Worm (Caenorhabditis elegans) whole organism, mixed stage, embryonic: ENCODE data around the gene ran-1.

Experiments
- M03D4.4 ChIP-seq: sonication (generic microtip); optimal IDR thresholded peaks from 2 replicates; lab custom pipeline; 2017; ENCODE audit warnings: mild to moderate bottlenecking, missing genetic modification characterization, missing compliant biosample characterization
- bed-3 ChIP-seq: fragments of 200-800 bp; sonication (Bioruptor generic); optimal IDR thresholded peaks from 3 replicates; lab custom pipeline; 2018; ENCODE audit warnings: mild to moderate bottlenecking, missing genetic modification characterization, moderate library complexity, missing compliant biosample characterization
- blmp-1 ChIP-seq: fragments of 150-350 bp; optimal IDR thresholded peaks from 2 replicates; lab custom pipeline; 2014; ENCODE audit warnings: missing biosample characterization, missing genetic modification characterization
- ceh-39 ChIP-seq: fragments of 150-350 bp; optimal IDR thresholded peaks from 2 replicates; lab custom pipeline; 2014; ENCODE audit warnings: missing biosample characterization, missing genetic modification characterization
- ceh-43 ChIP-seq: fragments of 200-800 bp; sonication (Bioruptor generic); optimal IDR thresholded peaks from 2 replicates; lab custom pipeline; 2018; ENCODE audit warnings: mild to moderate bottlenecking, missing genetic modification characterization, moderate library complexity, missing compliant biosample characterization
- ceh-83 ChIP-seq: fragments of 200-800 bp; sonication (Bioruptor generic); optimal IDR thresholded peaks from 2 replicates; lab custom pipeline; 2018; ENCODE audit warnings: mild to moderate bottlenecking, missing genetic modification characterization, missing compliant biosample characterization
- ces-1 ChIP-seq: fragments of 150-350 bp; optimal IDR thresholded peaks from 2 replicates; lab custom pipeline; 2014; ENCODE audit warnings: missing biosample characterization, missing genetic modification reagents, missing genetic modification characterization
- cnd-1 ChIP-seq: fragments of 200-800 bp; sonication (Bioruptor generic); optimal IDR thresholded peaks from 2 replicates; lab custom pipeline; 2018; ENCODE audit warnings: mild to moderate bottlenecking, missing genetic modification characterization, missing compliant biosample characterization
- drap-1 ChIP-seq: fragments of 200-800 bp; sonication (Bioruptor generic); optimal IDR thresholded peaks from 3 replicates; lab custom pipeline; 2018; ENCODE audit warnings: mild to moderate bottlenecking, missing genetic modification characterization, missing compliant biosample characterization
- elt-1 ChIP-seq: sonication (generic microtip); optimal IDR thresholded peaks from 2 replicates; lab custom pipeline; 2017; ENCODE audit warnings: missing genetic modification characterization, mild to moderate bottlenecking, missing compliant biosample characterization, antibody characterized with exemption, moderate library complexity, borderline replicate concordance; ENCODE audit not compliant: insufficient read depth
- elt-3 ChIP-seq: fragments of 150-350 bp; optimal IDR thresholded peaks from 2 replicates; lab custom pipeline; 2014; ENCODE audit warnings: missing biosample characterization, missing genetic modification characterization
- flh-1 ChIP-seq: fragments of 200-800 bp; sonication (Bioruptor generic); optimal IDR thresholded peaks from 2 replicates; lab custom pipeline; 2018; ENCODE audit warnings: mild to moderate bottlenecking, missing genetic modification characterization, moderate library complexity, missing compliant biosample characterization
- ham-2 ChIP-seq: fragments of 200-800 bp; sonication (Bioruptor generic); optimal IDR thresholded peaks from 2 replicates; lab custom pipeline; 2018; ENCODE audit warnings: mild to moderate bottlenecking, missing genetic modification characterization, missing compliant biosample characterization
- hlh-1 ChIP-seq: fragments of 150-350 bp; optimal IDR thresholded peaks from 2 replicates; lab custom pipeline; 2014; ENCODE audit warnings: missing biosample characterization, missing genetic modification reagents, missing genetic modification characterization
- lin-13 ChIP-seq: fragments of 150-350 bp; optimal IDR thresholded peaks from 2 replicates; lab custom pipeline; 2014; ENCODE audit warnings: missing biosample characterization, missing genetic modification characterization
- lin-32 ChIP-seq: fragments of 200-800 bp; sonication (Bioruptor generic); optimal IDR thresholded peaks from 2 replicates; lab custom pipeline; 2018; ENCODE audit warnings: mild to moderate bottlenecking, missing genetic modification characterization, missing compliant biosample characterization
- lsy-2 ChIP-seq: fragments of 150-350 bp; optimal IDR thresholded peaks from 2 replicates; lab custom pipeline; 2014; ENCODE audit warnings: missing biosample characterization, missing genetic modification characterization
- mab-5 ChIP-seq: fragments of 150-350 bp; optimal IDR thresholded peaks from 2 replicates; lab custom pipeline; 2014; ENCODE audit warnings: missing biosample characterization, missing genetic modification characterization
- mep-1 ChIP-seq: fragments of 150-350 bp; optimal IDR thresholded peaks from 2 replicates; lab custom pipeline; 2017; ENCODE audit warnings: missing biosample characterization, missing genetic modification reagents, missing genetic modification characterization, inconsistent platforms
- mls-2 ChIP-seq: sonication (generic microtip); optimal IDR thresholded peaks from 2 replicates; lab custom pipeline; 2016; ENCODE audit warnings: mild to moderate bottlenecking, missing genetic modification characterization, moderate library complexity, missing compliant biosample characterization
- nhr-12 ChIP-seq: fragments of 150-350 bp; optimal IDR thresholded peaks from 2 replicates; lab custom pipeline; 2014; ENCODE audit warnings: missing biosample characterization, missing genetic modification characterization
- nhr-2 ChIP-seq: fragments of 150-350 bp; optimal IDR thresholded peaks from 2 replicates; lab custom pipeline; 2014; ENCODE audit warnings: missing biosample characterization, missing genetic modification characterization
- nhr-237 ChIP-seq: fragments of 150-350 bp; optimal IDR thresholded peaks from 2 replicates; lab custom pipeline; 2014; ENCODE audit warnings: missing biosample characterization, missing genetic modification characterization
- nhr-28 ChIP-seq: fragments of 150-350 bp; optimal IDR thresholded peaks from 2 replicates; lab custom pipeline; 2014; ENCODE audit warnings: missing biosample characterization, missing genetic modification characterization
- nhr-76 ChIP-seq: sonication (generic microtip); optimal IDR thresholded peaks from 2 replicates; lab custom pipeline; 2017; ENCODE audit warnings: missing biosample characterization, missing genetic modification characterization
- pha-4 ChIP-seq: fragments of 150-350 bp; optimal IDR thresholded peaks from 2 replicates; lab custom pipeline; 2018; ENCODE audit warnings: missing biosample characterization, missing genetic modification reagents, missing genetic modification characterization
- sem-2 ChIP-seq: fragments of 200-800 bp; sonication (Bioruptor generic); optimal IDR thresholded peaks from 2 replicates; lab custom pipeline; 2018; ENCODE audit warnings: mild to moderate bottlenecking, missing genetic modification characterization, missing compliant biosample characterization
- snpc-4 ChIP-seq: fragments of 150-350 bp; optimal IDR thresholded peaks from 2 replicates; lab custom pipeline; 2014; ENCODE audit warnings: missing biosample characterization, missing genetic modification characterization
- sptf-1 ChIP-seq: sonication (generic microtip); optimal IDR thresholded peaks from 2 replicates; lab custom pipeline; 2017; ENCODE audit warnings: mild to moderate bottlenecking, missing genetic modification characterization, moderate library complexity, missing compliant biosample characterization
- tbx-8 ChIP-seq: fragments of 200-800 bp; sonication (Bioruptor generic); optimal IDR thresholded peaks from 2 replicates; lab custom pipeline; 2018; ENCODE audit warnings: mild to moderate bottlenecking, missing genetic modification characterization, moderate library complexity, missing compliant biosample characterization
- unc-120 ChIP-seq: sonication (generic microtip); optimal IDR thresholded peaks from 2 replicates; lab custom pipeline; 2017; ENCODE audit warnings: missing genetic modification characterization, missing compliant biosample characterization; ENCODE audit not compliant: poor library complexity, severe bottlenecking
- unc-39 ChIP-seq: fragments of 150-350 bp; optimal IDR thresholded peaks from 2 replicates; lab custom pipeline; 2014; ENCODE audit warnings: missing biosample characterization, missing genetic modification characterization
- unc-62 ChIP-seq: fragments of 150-350 bp; optimal IDR thresholded peaks from 2 replicates; lab custom pipeline; 2014; ENCODE audit warnings: missing biosample characterization, missing genetic modification reagents, missing genetic modification characterization
- zip-8 ChIP-seq: fragments of 150-350 bp; optimal IDR thresholded peaks from 2 replicates; lab custom pipeline; 2014; ENCODE audit warnings: missing biosample characterization, missing genetic modification characterization
- ztf-11 ChIP-seq: fragments of 150-350 bp; optimal IDR thresholded peaks from 2 replicates; lab custom pipeline; 2014; ENCODE audit warnings: missing biosample characterization, missing genetic modification characterization

ran-1 gene

ce11 chrIII:10733300-10733699, 14.2 kb downstream of the ran-1 start:
- no peak for TF ChIP-seq ham-2
- TF ChIP-seq drap-1 (GFP tag; lab: Kevin White, UChicago): no peak
- TF ChIP-seq lsy-2: no peak
- no peak for TF ChIP-seq unc-39
- no peak for TF ChIP-seq pha-4 (tag; lab: Kevin White, UChicago)
- no peak for TF ChIP-seq mls-2
- TF ChIP-seq elt-1 (tag; lab: Kevin White, UChicago): no peak
- no peak for TF ChIP-seq zip-8
- TF ChIP-seq ceh-83 (GFP tag; lab: Kevin White, UChicago): no peak
- TF ChIP-seq nhr-76 (tag; lab: Kevin White, UChicago): no peak
- no peak for TF ChIP-seq cnd-1
- no peak for TF ChIP-seq ceh-43 (GFP tag; lab: Kevin White, UChicago)
- no peak for TF ChIP-seq ceh-39
- no peak for TF ChIP-seq hlh-1 (tag; lab: Kevin White, UChicago)
- no peak for TF ChIP-seq mab-5
- TF ChIP-seq, all 35 proteins: peak for 0

- TF ChIP-seq M03D4.4 (tag; lab: Kevin White, UChicago) (no peak), ces-1 (GFP tag; lab: Kevin White, UChicago) (no peak), sptf-1 (tag; lab: Kevin White, UChicago) (no peak), sem-2 (GFP tag; lab: Kevin White, UChicago) (no peak), ceh-43 (GFP tag; lab: Kevin White, UChicago) (no peak), lin-32 (GFP tag; lab: Kevin White, UChicago) (no peak), flh-1 (no peak), ham-2 (no peak), elt-3 (no peak), snpc-4 (no peak), zip-8 (no peak), nhr-28 (tag; lab: Kevin White, UChicago) (no peak), nhr-2 (tag; lab: Kevin White, UChicago) (no peak), lin-13 (tag; lab: Kevin White, UChicago) (no peak), ztf-11 (tag; lab: Kevin White, UChicago) (no peak), pha-4 (tag; lab: Kevin White, UChicago) (no peak), mab-5 (no peak), nhr-237 (no peak)
Observed at ce11 chrIII:10730510-10730909, 17.0 kb downstream of the ran-1 start, which contains the start of gene tat-3. tat-3 (minus strand) TSS chrIII:10730705.

ce11 chrIII:10721056-10721455, 26.5 kb downstream of the ran-1 start:
- TF ChIP-seq hlh-1 (tag; lab: Kevin White, UChicago) (no peak), lsy-2 (no peak), sem-2 (GFP tag; lab: Kevin White, UChicago) (no peak), cnd-1 (no peak), lin-32 (GFP tag; lab: Kevin White, UChicago) (no peak), ceh-83 (GFP tag; lab: Kevin White, UChicago) (no peak), ceh-39 (no peak), ces-1 (GFP tag; lab: Kevin White, UChicago) (no peak), zip-8 (no peak), unc-39 (no peak), nhr-2 (tag; lab: Kevin White, UChicago) (no peak), unc-120 (no peak), nhr-237 (no peak), pha-4 (tag; lab: Kevin White, UChicago) (no peak)
- TF ChIP-seq, all 35 proteins: peak for 0

ce11 chrIII:10720170-10720569, 27.4 kb downstream of the ran-1 start:
- TF ChIP-seq blmp-1 (tag; lab: Kevin White, UChicago) (no peak), unc-39 (no peak), drap-1 (GFP tag; lab: Kevin White, UChicago) (peak; percentile 60), sem-2 (GFP tag; lab: Kevin White, UChicago) (no peak), mep-1 (tag; lab: Kevin White, UChicago) (peak; percentile 84), sptf-1 (tag; lab: Kevin White, UChicago) (no peak), lsy-2 (peak; percentile 40), ceh-43 (GFP tag; lab: Kevin White, UChicago) (no peak), bed-3 (no peak), ceh-83 (GFP tag; lab: Kevin White, UChicago) (no peak), zip-8 (no peak), ztf-11 (tag; lab: Kevin White, UChicago) (no peak), flh-1 (no peak), nhr-237 (peak; percentile 29), mls-2 (peak; percentile 80), unc-120 (peak; percentile 76), elt-3 (no peak), M03D4.4 (tag; lab: Kevin White, UChicago) (no peak), ceh-39 (peak; percentile 54), mab-5 (no peak), elt-1 (tag; lab: Kevin White, UChicago) (no peak), ces-1 (GFP tag; lab: Kevin White, UChicago) (peak; percentile 76), nhr-12 (tag; lab: Kevin White, UChicago) (no peak), snpc-4 (no peak), nhr-76 (tag; lab: Kevin White, UChicago) (no peak), tbx-8 (GFP tag; lab: Kevin White, UChicago) (no peak), nhr-2 (tag; lab: Kevin White, UChicago) (no peak), lin-32 (GFP tag; lab: Kevin White, UChicago) (peak; percentile 43), lin-13 (tag; lab: Kevin White, UChicago) (peak; percentile 39), hlh-1 (tag; lab: Kevin White, UChicago) (peak; percentile 94), pha-4 (tag; lab: Kevin White, UChicago) (peak; percentile 61), ham-2 (no peak), unc-62 (GFP tag; lab: Kevin White, UChicago) (peak; percentile 53), nhr-28 (tag; lab: Kevin White, UChicago) (no peak), cnd-1 (peak; percentile 46)
